1 fruit fly cellular context compared by ENCODE assay signal in genomic region chrX:5608472-5608871, dm6.
TF ChIP-seq lines count a peak whose summit lies in the region.

No protein-coding gene starts in this region.

TF ChIP-seq in whole organism, prepupa, 60 proteins besides CTCF, POLR2A, EP300 and RAD21 (continued from another document):
- TF ChIP-seq Ets96B (tag; optimal IDR thresholded peaks at IDR 0.05; lab: Kevin White, UChicago) (no peak), CG6808 (GFP tag; optimal IDR thresholded peaks at IDR 0.05; lab: Kevin White, UChicago) (no peak), CG3919 (GFP tag; optimal IDR thresholded peaks at IDR 0.05; lab: Kevin White, UChicago) (peak; percentile 27), CG32006 (GFP tag; optimal IDR thresholded peaks at IDR 0.05; lab: Kevin White, UChicago) (peak; percentile 65), Ets21C (GFP tag; optimal IDR thresholded peaks at IDR 0.05; lab: Kevin White, UChicago) (peak; percentile 50), CG6163 (GFP tag; IDR thresholded peaks at IDR 0.05; lab: Robert Waterston, UW) (peak; percentile 58; the same call in 1 of the 3 replicates), Eip75B (GFP tag; optimal IDR thresholded peaks at IDR 0.05; lab: Kevin White, UChicago) (no peak), lz (GFP tag; optimal IDR thresholded peaks at IDR 0.05; lab: Kevin White, UChicago) (peak; percentile 76), CG8319 (GFP tag; optimal IDR thresholded peaks at IDR 0.05; lab: Kevin White, UChicago) (no peak), Sox102F (GFP tag; optimal IDR thresholded peaks at IDR 0.05; lab: Kevin White, UChicago) (peak; percentile 62), net (GFP tag; optimal IDR thresholded peaks at IDR 0.05; lab: Kevin White, UChicago) (no peak), CG8632 (GFP tag; optimal IDR thresholded peaks at IDR 0.05; lab: Kevin White, UChicago) (peak; percentile 32), CG3032 (tag; optimal IDR thresholded peaks at IDR 0.05; lab: Kevin White, UChicago) (no peak), cyc (GFP tag; optimal IDR thresholded peaks at IDR 0.05; lab: Kevin White, UChicago) (peak; percentile 55), dsx (GFP tag; optimal IDR thresholded peaks at IDR 0.05; lab: Kevin White, UChicago; ENCODE audit: poor library complexity, severe bottlenecking) (no peak), Hr38 (GFP tag; optimal IDR thresholded peaks at IDR 0.05; lab: Kevin White, UChicago) (no peak), CG34406 (GFP tag; optimal IDR thresholded peaks at IDR 0.05; lab: Kevin White, UChicago) (peak; percentile 26), CG8119 (GFP tag; IDR thresholded peaks at IDR 0.05; lab: Robert Waterston, UW) (peak; percentile 67; the same call in 2 of the 3 replicates), Gug (GFP tag; IDR thresholded peaks at IDR 0.05; lab: Robert Waterston, UW) (peak; percentile 21; the same call in 1 of the 2 replicates), CG11294 (GFP tag; IDR thresholded peaks at IDR 0.05; lab: Robert Waterston, UW) (no peak), spab (GFP tag; optimal IDR thresholded peaks at IDR 0.05; lab: Kevin White, UChicago) (no peak), CG6792 (GFP tag; optimal IDR thresholded peaks at IDR 0.05; lab: Kevin White, UChicago) (peak; percentile 42), CG11762 (GFP tag; optimal IDR thresholded peaks at IDR 0.05; lab: Kevin White, UChicago; ENCODE audit: insufficient read depth) (no peak), CG10669 (GFP tag; optimal IDR thresholded peaks at IDR 0.05; lab: Kevin White, UChicago) (no peak), Hr39 (GFP tag; optimal IDR thresholded peaks at IDR 0.05; lab: Kevin White, UChicago) (peak; percentile 79), Met (GFP tag; optimal IDR thresholded peaks at IDR 0.05; lab: Kevin White, UChicago) (peak; percentile 67), CG6854 (GFP tag; optimal IDR thresholded peaks at IDR 0.05; lab: Kevin White, UChicago) (no peak), salr (GFP tag; optimal IDR thresholded peaks at IDR 0.05; lab: Kevin White, UChicago) (no peak), ss (GFP tag; optimal IDR thresholded peaks at IDR 0.05; lab: Kevin White, UChicago) (no peak), eg (GFP tag; IDR thresholded peaks at IDR 0.05; lab: Robert Waterston, UW) (peak; percentile 60; the same call in 2 of the 3 replicates), Sox14 (GFP tag; optimal IDR thresholded peaks at IDR 0.05; lab: Kevin White, UChicago) (peak; percentile 26), CG4318 (GFP tag; optimal IDR thresholded peaks at IDR 0.05; lab: Kevin White, UChicago) (peak; percentile 39)
TF ChIP-seq in whole organism, prepupa: peak in this region for 32.
